Worm (Caenorhabditis elegans): ENCODE data around the gene Y69A2AL.2.

ce11 chrIV:2530285-2530684, 48.2 kb downstream of the Y69A2AL.2 start:
- no peak for TF ChIP-seq him-1 (tag; optimal IDR thresholded peaks at IDR 0.05)
- TF ChIP-seq dao-5 (tag; optimal IDR thresholded peaks at IDR 0.05) = no peak
- no peak for TF ChIP-seq W03F9.2 (tag; optimal IDR thresholded peaks at IDR 0.05)

Measured in whole organism, L4/young adult.